Fruit fly (Drosophila melanogaster) whole organism, embryonic: ENCODE measurements around the gene ATPsynCF6L.
A peak's percentile ranks its signal among the peaks of the same experiment; 100 is the strongest.

ENCODE experiments used
- Antp ChIP-seq: fragments of 200-800 bp; sonication (Bioruptor generic); optimal IDR thresholded peaks from 3 replicates; lab custom pipeline; 2016; ENCODE audit warnings: missing biosample characterization, missing genetic modification characterization
- Awh ChIP-seq: fragments of 200-800 bp; sonication (Bioruptor generic); IDR thresholded peaks from 2 replicates; pipeline ENCODE4, ENCODE4 v1.3.6; 2022; ENCODE audit warnings: missing biosample characterization, missing genetic modification characterization
- CG10267 ChIP-seq: fragments of 200-800 bp; sonication (Bioruptor generic); optimal IDR thresholded peaks from 2 replicates; lab custom pipeline; 2018; ENCODE audit warnings: missing biosample characterization, mild to moderate bottlenecking, missing genetic modification characterization, moderate library complexity
- CG10462 ChIP-seq: fragments of 200-800 bp; sonication (Bioruptor generic); optimal IDR thresholded peaks from 2 replicates; lab custom pipeline; 2016; ENCODE audit warnings: missing biosample characterization, missing genetic modification characterization
- CG10543 ChIP-seq: fragments of 200-800 bp; sonication (Bioruptor generic); optimal IDR thresholded peaks from 3 replicates; lab custom pipeline; 2017; ENCODE audit warnings: missing biosample characterization, mild to moderate bottlenecking, missing genetic modification characterization, moderate library complexity
- CG12659 ChIP-seq: fragments of 200-800 bp; sonication (Bioruptor generic); optimal IDR thresholded peaks from 3 replicates; lab custom pipeline; 2017; ENCODE audit warnings: mild to moderate bottlenecking, missing biosample characterization, missing genetic modification reagents, missing genetic modification characterization
- CG13894 ChIP-seq: fragments of 200-800 bp; sonication (Bioruptor generic); optimal IDR thresholded peaks from 3 replicates; lab custom pipeline; 2018; ENCODE audit warnings: missing biosample characterization, mild to moderate bottlenecking, missing genetic modification characterization, moderate library complexity
- CG1529 ChIP-seq: fragments of 200-800 bp; sonication (Bioruptor generic); optimal IDR thresholded peaks from 3 replicates; lab custom pipeline; 2018; ENCODE audit warnings: missing biosample characterization, missing genetic modification characterization
- CG18262 ChIP-seq: fragments of 200-800 bp; optimal IDR thresholded peaks from 3 replicates; lab custom pipeline; 2019; ENCODE audit warnings: missing biosample characterization, mild to moderate bottlenecking, missing genetic modification characterization, moderate library complexity
- CG2116 ChIP-seq: fragments of 200-800 bp; sonication (Bioruptor generic); optimal IDR thresholded peaks from 3 replicates; lab custom pipeline; 2018; ENCODE audit warnings: missing biosample characterization, mild to moderate bottlenecking, missing genetic modification characterization
- CG32772 ChIP-seq: fragments of 200-800 bp; sonication (Bioruptor generic); IDR thresholded peaks from 2 replicates; pipeline ENCODE4 v1.3.6; 2022; ENCODE audit warnings: missing biosample characterization, missing genetic modification characterization
- CG34422 ChIP-seq: fragments of 200-800 bp; sonication (Bioruptor generic); IDR thresholded peaks from 3 replicates; pipeline ENCODE4 v1.3.6; 2022; ENCODE audit warnings: missing biosample characterization, missing genetic modification characterization
- CG3847 ChIP-seq: fragments of 200-800 bp; sonication (Bioruptor generic); IDR thresholded peaks from 2 replicates; pipeline ENCODE4 v1.3.6; 2022; ENCODE audit warnings: missing biosample characterization, missing genetic modification characterization
- CG8290 ChIP-seq, 3 experiments: fragments of 200-800 bp; sonication (Bioruptor generic); optimal IDR thresholded peaks; 2 replicates each; lab custom pipeline; 2016 to 2019; ENCODE audit warnings: missing biosample characterization in 3 of 3, missing genetic modification characterization in 3 of 3, mild to moderate bottlenecking in 2 of 3, moderate library complexity in 1 of 3
- D ChIP-seq, 2 experiments: fragments of 200-800 bp in 1 of 2; fragments of >200 bp in 1 of 2; sonication (Bioruptor generic) in 1 of 2; optimal IDR thresholded peaks; 2 replicates in 1 of 2; 3 replicates in 1 of 2; lab custom pipeline; 2017; ENCODE audit warnings: mild to moderate bottlenecking in 1 of 2, missing biosample characterization in 1 of 2, missing genetic modification characterization in 1 of 2, missing genetic modification reagents in 1 of 2
- Deaf1 ChIP-seq: fragments of 200-800 bp; optimal IDR thresholded peaks from 3 replicates; lab custom pipeline; 2019; ENCODE audit warnings: missing biosample characterization, mild to moderate bottlenecking, missing genetic modification characterization, moderate library complexity
- Ets65A ChIP-seq: fragments of 200-800 bp; sonication (Bioruptor generic); peaks from one replicate; lab custom pipeline; 2016; ENCODE audit warnings: missing biosample characterization, missing genetic modification characterization
- H2.0 ChIP-seq: fragments of 200-800 bp; sonication (Bioruptor generic); IDR thresholded peaks from 2 replicates; pipeline ENCODE4 v1.3.6; 2022; ENCODE audit warnings: missing biosample characterization, missing genetic modification characterization
- HmgD ChIP-seq: fragments of 200-800 bp; sonication (Bioruptor generic); optimal IDR thresholded peaks from 3 replicates; lab custom pipeline; 2016; ENCODE audit warnings: missing biosample characterization, missing genetic modification characterization
- Hmr ChIP-seq: fragments of 200-800 bp; sonication (Bioruptor generic); optimal IDR thresholded peaks from 3 replicates; lab custom pipeline; 2017; ENCODE audit warnings: mild to moderate bottlenecking, missing biosample characterization, missing genetic modification reagents, missing genetic modification characterization
- Jarid2 ChIP-seq: fragments of 200-800 bp; sonication (Bioruptor generic); optimal IDR thresholded peaks from 3 replicates; lab custom pipeline; 2017; ENCODE audit warnings: mild to moderate bottlenecking, missing biosample characterization, missing genetic modification reagents, missing genetic modification characterization
- Kr ChIP-seq: fragments of 200-800 bp; sonication (Bioruptor generic); optimal IDR thresholded peaks from 2 replicates; lab custom pipeline; 2017; ENCODE audit warnings: missing biosample characterization, mild to moderate bottlenecking, missing genetic modification characterization
- Mad ChIP-seq: fragments of 200-800 bp; sonication (Bioruptor generic); optimal IDR thresholded peaks from 2 replicates; lab custom pipeline; 2016; ENCODE audit warnings: missing biosample characterization, missing genetic modification characterization
- Myb ChIP-seq: fragments of 200-800 bp; sonication (Bioruptor generic); optimal IDR thresholded peaks from 2 replicates; lab custom pipeline; 2016; ENCODE audit warnings: missing biosample characterization, missing genetic modification characterization
- NK7.1 ChIP-seq: fragments of 200-800 bp; sonication (Bioruptor generic); optimal IDR thresholded peaks from 3 replicates; lab custom pipeline; 2016; ENCODE audit warnings: missing biosample characterization, missing genetic modification characterization
- PHDP ChIP-seq: fragments of 200-800 bp; sonication (Bioruptor generic); optimal IDR thresholded peaks from 3 replicates; lab custom pipeline; 2018; ENCODE audit warnings: missing biosample characterization, mild to moderate bottlenecking, missing genetic modification characterization, moderate library complexity
- Sry-β ChIP-seq: fragments of 200-800 bp; sonication (Bioruptor generic); optimal IDR thresholded peaks from 2 replicates; lab custom pipeline; 2018; ENCODE audit warnings: missing biosample characterization, mild to moderate bottlenecking, missing genetic modification characterization, moderate library complexity
- Ssrp ChIP-seq: fragments of 200-800 bp; sonication (Bioruptor generic); optimal IDR thresholded peaks from 2 replicates; lab custom pipeline; 2018; ENCODE audit warnings: missing biosample characterization, mild to moderate bottlenecking, missing genetic modification characterization, moderate library complexity
- Trl ChIP-seq, 3 experiments: fragments of >200 bp in 2 of 3; fragments of 200-800 bp in 1 of 3; sonication (Bioruptor generic) in 1 of 3; optimal IDR thresholded peaks; 2 replicates in 1 of 3; 3 replicates in 2 of 3; lab custom pipeline; 2016 to 2017; ENCODE audit warnings: missing biosample characterization in 1 of 3, missing genetic modification characterization in 1 of 3
- Xrp1 ChIP-seq: fragments of 200-800 bp; sonication (Bioruptor generic); IDR thresholded peaks from 2 replicates; pipeline ENCODE4 v1.3.6; 2022; ENCODE audit warnings: missing biosample characterization, missing genetic modification characterization
- bbx ChIP-seq: fragments of 200-800 bp; sonication (Bioruptor generic); IDR thresholded peaks from 2 replicates; pipeline ENCODE4 v1.3.6; 2022; ENCODE audit warnings: missing biosample characterization, missing genetic modification characterization; ENCODE audit not compliant: partially characterized antibody
- croc ChIP-seq: fragments of 200-800 bp; sonication (Bioruptor generic); conservative IDR thresholded peaks from 3 replicates; pipeline ENCODE4 v1.3.6; 2022; ENCODE audit warnings: missing biosample characterization, missing genetic modification characterization
- crp ChIP-seq, 2 experiments: fragments of 200-800 bp; sonication (Bioruptor generic); optimal IDR thresholded peaks; 2 replicates in 1 of 2; 3 replicates in 1 of 2; lab custom pipeline; 2017; ENCODE audit warnings: missing biosample characterization in 2 of 2, missing genetic modification characterization in 2 of 2, mild to moderate bottlenecking in 1 of 2, moderate library complexity in 1 of 2
- emc ChIP-seq: fragments of 200-800 bp; sonication (Bioruptor generic); optimal IDR thresholded peaks from 2 replicates; lab custom pipeline; 2016; ENCODE audit warnings: missing biosample characterization, missing genetic modification characterization
- gsb-n ChIP-seq: fragments of 200-800 bp; sonication (Bioruptor generic); optimal IDR thresholded peaks from 3 replicates; lab custom pipeline; 2018; ENCODE audit warnings: missing biosample characterization, mild to moderate bottlenecking, missing genetic modification characterization
- h ChIP-seq: fragments of >200 bp; optimal IDR thresholded peaks from 2 replicates; lab custom pipeline; 2017
- her ChIP-seq: fragments of 200-800 bp; sonication (Bioruptor generic); optimal IDR thresholded peaks from 2 replicates; lab custom pipeline; 2016; ENCODE audit warnings: missing biosample characterization, missing genetic modification characterization
- hkb ChIP-seq, 2 experiments: fragments of 200-800 bp in 1 of 2; fragments of >200 bp in 1 of 2; sonication (Bioruptor generic) in 1 of 2; IDR thresholded peaks in 1 of 2; optimal IDR thresholded peaks in 1 of 2; 2 replicates each; pipeline versions ENCODE4 v1.3.6 to Lab custom; 2017 to 2022; ENCODE audit warnings: missing biosample characterization in 1 of 2, missing genetic modification characterization in 1 of 2
- lov ChIP-seq, 2 experiments: fragments of 200-800 bp in 1 of 2; fragments of >200 bp in 1 of 2; sonication (Bioruptor generic) in 1 of 2; IDR thresholded peaks in 1 of 2; optimal IDR thresholded peaks in 1 of 2; 2 replicates in 1 of 2; 3 replicates in 1 of 2; pipeline versions ENCODE4 v1.3.6 to Lab custom; 2017 to 2022; ENCODE audit warnings: missing biosample characterization in 1 of 2, missing genetic modification characterization in 1 of 2
- p53 ChIP-seq: fragments of 200-800 bp; sonication (Bioruptor generic); optimal IDR thresholded peaks from 2 replicates; lab custom pipeline; 2016; ENCODE audit warnings: missing biosample characterization, missing genetic modification characterization
- prd ChIP-seq, 3 experiments: fragments of >200 bp in 2 of 3; fragments of 200-800 bp in 1 of 3; sonication (Bioruptor generic) in 1 of 3; optimal IDR thresholded peaks in 2 of 3; IDR thresholded peaks in 1 of 3; 2 replicates in 2 of 3; 3 replicates in 1 of 3; pipeline versions ENCODE4 v1.3.6 to Lab custom; 2017 to 2022; ENCODE audit warnings: missing biosample characterization in 1 of 3, missing genetic modification characterization in 1 of 3
- pros ChIP-seq: fragments of 200-800 bp; sonication (Bioruptor generic); optimal IDR thresholded peaks from 3 replicates; lab custom pipeline; 2019; ENCODE audit warnings: missing biosample characterization, mild to moderate bottlenecking, missing genetic modification characterization, moderate library complexity
- rib ChIP-seq: fragments of 200-800 bp; sonication (Bioruptor generic); IDR thresholded peaks from 2 replicates; pipeline ENCODE4 v1.3.6; 2022; ENCODE audit warnings: missing biosample characterization, missing genetic modification characterization
- sens ChIP-seq: fragments of 200-800 bp; sonication (Bioruptor generic); peaks from one replicate; lab custom pipeline; 2016; ENCODE audit warnings: missing biosample characterization, missing genetic modification characterization
- trem ChIP-seq: fragments of 200-800 bp; optimal IDR thresholded peaks from 3 replicates; lab custom pipeline; 2019; ENCODE audit warnings: missing biosample characterization, mild to moderate bottlenecking, missing genetic modification characterization, moderate library complexity
- tup ChIP-seq: fragments of 200-800 bp; sonication (Bioruptor generic); optimal IDR thresholded peaks from 2 replicates; lab custom pipeline; 2016; ENCODE audit warnings: missing biosample characterization, mild to moderate bottlenecking, missing genetic modification characterization, moderate library complexity

Gene ATPsynCF6L

dm6 chr3L:4976059-4976823 is 35.7 kb downstream of the ATPsynCF6L start (continued):
- TF ChIP-seq p53 (no peak), croc (GFP tag; lab: Robert Waterston, UW) (no peak), emc (GFP tag; lab: Kevin White, UChicago) (no peak), Kr (GFP tag; lab: Kevin White, UChicago) (peak; percentile 25), crp (GFP tag; optimal IDR thresholded peaks at IDR 0.05; lab: Kevin White, UChicago) (no peak), CG2116 (GFP tag; lab: Kevin White, UChicago) (no peak), CG10267 (tag; lab: Kevin White, UChicago) (no peak), CG34422 (GFP tag; lab: Robert Waterston, UW) (peak; percentile 38; the same call in 1 of the 3 replicates), D (optimal IDR thresholded peaks at IDR 0.05; lab: Kevin White, UChicago) (peak; percentile 38), D (GFP tag; optimal IDR thresholded peaks at IDR 0.05; lab: Kevin White, UChicago) (no peak), rib (peak; percentile 38; the same call in 1 of the 2 replicates), Deaf1 (tag; lab: Kevin White, UChicago) (peak; percentile 79), CG32772 (GFP tag; lab: Robert Waterston, UW) (no peak), CG3847 (GFP tag; lab: Robert Waterston, UW) (no peak), PHDP (tag; lab: Kevin White, UChicago) (no peak), CG8290 (GFP tag; optimal IDR thresholded peaks at IDR 0.05; lab: Kevin White, UChicago) (no peak), CG8290 (tag; optimal IDR thresholded peaks at IDR 0.05; lab: Kevin White, UChicago) (peak in 1 of 2 experiments; percentile 37), CG13894 (tag; lab: Kevin White, UChicago) (no peak), HmgD (GFP tag; lab: Kevin White, UChicago) (peak; percentile 39), CG1529 (GFP tag; lab: Kevin White, UChicago) (peak; percentile 6), H2.0 (no peak), CG10462 (peak; percentile 51), Awh (peak; percentile 50; the same call in 1 of the 2 replicates), Mad (GFP tag; lab: Kevin White, UChicago) (no peak), Sry-β (GFP tag; lab: Kevin White, UChicago) (no peak), Trl (optimal IDR thresholded peaks at IDR 0.05; lab: Kevin White, UChicago) (peak; percentile 89 to 98), Trl (GFP tag; optimal IDR thresholded peaks at IDR 0.05; lab: Kevin White, UChicago) (peak; percentile 28), Antp (GFP tag; lab: Kevin White, UChicago) (no peak), CG12659 (GFP tag; lab: Kevin White, UChicago) (no peak), hkb (optimal IDR thresholded peaks at IDR 0.05; lab: Kevin White, UChicago) (peak; percentile 12), hkb (GFP tag; IDR thresholded peaks at IDR 0.05; lab: Robert Waterston, UW) (no peak), h (no peak), CG18262 (tag; lab: Kevin White, UChicago) (no peak), Hmr (GFP tag; lab: Kevin White, UChicago) (no peak), Jarid2 (GFP tag; lab: Kevin White, UChicago) (peak; percentile 93), prd (optimal IDR thresholded peaks at IDR 0.05; lab: Kevin White, UChicago) (no peak), prd (GFP tag; IDR thresholded peaks at IDR 0.05; lab: Robert Waterston, UW) (0 out of 3 replicates have a peak, but pooled peaks have one; percentile 4), gsb-n (tag; lab: Kevin White, UChicago) (peak; percentile 24), her (GFP tag; lab: Kevin White, UChicago) (no peak), lov (optimal IDR thresholded peaks at IDR 0.05; lab: Kevin White, UChicago) (no peak), lov (GFP tag; IDR thresholded peaks at IDR 0.05; lab: Robert Waterston, UW) (0 out of 3 replicates have a peak, but pooled peaks have one; percentile 52), CG10543 (no peak), pros (peak; percentile 95), Myb (no peak), Ssrp (tag; lab: Kevin White, UChicago) (no peak), trem (tag; lab: Kevin White, UChicago) (no peak), bbx (GFP tag; lab: Robert Waterston, UW) (0 out of 2 replicates have a peak, but pooled peaks have one; percentile 32), Xrp1 (GFP tag; lab: Robert Waterston, UW) (0 out of 2 replicates have a peak, but pooled peaks have one; percentile 30), Ets65A (peak; percentile 72), NK7.1 (GFP tag; lab: Kevin White, UChicago) (no peak), sens (GFP tag; lab: Kevin White, UChicago) (peak; percentile 61), tup (GFP tag; lab: Kevin White, UChicago) (no peak)
